Worm (Caenorhabditis elegans) whole organism, L1 larva: ENCODE data around the gene rft-2.

Source experiments
- sox-4 ChIP-seq: sonication (generic microtip); optimal IDR thresholded peaks from 2 replicates; lab custom pipeline; 2016; ENCODE audit warnings: missing genetic modification characterization, missing compliant biosample characterization
- ztf-11 ChIP-seq, 2 experiments: sonication (generic microtip); optimal IDR thresholded peaks; 2 replicates each; lab custom pipeline; 2016 to 2017; ENCODE audit warnings: missing genetic modification characterization in 2 of 2, missing biosample characterization in 1 of 2, missing compliant biosample characterization in 1 of 2

- TF ChIP-seq sox-4 = no peak
- no peak for TF ChIP-seq ztf-11 (tag; optimal IDR thresholded peaks at IDR 0.05; lab: Kevin White, UChicago)
Observed at ce11 chrV:4396257-4396656, 54.1 kb downstream of the rft-2 start, which contains the start of gene F13A2.3.
